Worm (Caenorhabditis elegans) whole organism, mixed stage, embryonic: ENCODE results near the gene srh-183.
A peak's percentile ranks its signal among the peaks of the same experiment; 100 is the strongest.

Experiments
- M03D4.4 ChIP-seq: sonication (generic microtip); optimal IDR thresholded peaks from 2 replicates; lab custom pipeline; 2017; ENCODE audit warnings: mild to moderate bottlenecking, missing genetic modification characterization, missing compliant biosample characterization
- bed-3 ChIP-seq: fragments of 200-800 bp; sonication (Bioruptor generic); optimal IDR thresholded peaks from 3 replicates; lab custom pipeline; 2018; ENCODE audit warnings: mild to moderate bottlenecking, missing genetic modification characterization, moderate library complexity, missing compliant biosample characterization
- blmp-1 ChIP-seq: fragments of 150-350 bp; optimal IDR thresholded peaks from 2 replicates; lab custom pipeline; 2014; ENCODE audit warnings: missing biosample characterization, missing genetic modification characterization
- ceh-39 ChIP-seq: fragments of 150-350 bp; optimal IDR thresholded peaks from 2 replicates; lab custom pipeline; 2014; ENCODE audit warnings: missing biosample characterization, missing genetic modification characterization
- ceh-43 ChIP-seq: fragments of 200-800 bp; sonication (Bioruptor generic); optimal IDR thresholded peaks from 2 replicates; lab custom pipeline; 2018; ENCODE audit warnings: mild to moderate bottlenecking, missing genetic modification characterization, moderate library complexity, missing compliant biosample characterization
- ceh-83 ChIP-seq: fragments of 200-800 bp; sonication (Bioruptor generic); optimal IDR thresholded peaks from 2 replicates; lab custom pipeline; 2018; ENCODE audit warnings: mild to moderate bottlenecking, missing genetic modification characterization, missing compliant biosample characterization
- ces-1 ChIP-seq: fragments of 150-350 bp; optimal IDR thresholded peaks from 2 replicates; lab custom pipeline; 2014; ENCODE audit warnings: missing biosample characterization, missing genetic modification reagents, missing genetic modification characterization
- cnd-1 ChIP-seq: fragments of 200-800 bp; sonication (Bioruptor generic); optimal IDR thresholded peaks from 2 replicates; lab custom pipeline; 2018; ENCODE audit warnings: mild to moderate bottlenecking, missing genetic modification characterization, missing compliant biosample characterization
- drap-1 ChIP-seq: fragments of 200-800 bp; sonication (Bioruptor generic); optimal IDR thresholded peaks from 3 replicates; lab custom pipeline; 2018; ENCODE audit warnings: mild to moderate bottlenecking, missing genetic modification characterization, missing compliant biosample characterization
- elt-1 ChIP-seq: sonication (generic microtip); optimal IDR thresholded peaks from 2 replicates; lab custom pipeline; 2017; ENCODE audit warnings: missing genetic modification characterization, mild to moderate bottlenecking, missing compliant biosample characterization, antibody characterized with exemption, moderate library complexity, borderline replicate concordance; ENCODE audit not compliant: insufficient read depth
- elt-3 ChIP-seq: fragments of 150-350 bp; optimal IDR thresholded peaks from 2 replicates; lab custom pipeline; 2014; ENCODE audit warnings: missing biosample characterization, missing genetic modification characterization
- flh-1 ChIP-seq: fragments of 200-800 bp; sonication (Bioruptor generic); optimal IDR thresholded peaks from 2 replicates; lab custom pipeline; 2018; ENCODE audit warnings: mild to moderate bottlenecking, missing genetic modification characterization, moderate library complexity, missing compliant biosample characterization
- ham-2 ChIP-seq: fragments of 200-800 bp; sonication (Bioruptor generic); optimal IDR thresholded peaks from 2 replicates; lab custom pipeline; 2018; ENCODE audit warnings: mild to moderate bottlenecking, missing genetic modification characterization, missing compliant biosample characterization
- hlh-1 ChIP-seq: fragments of 150-350 bp; optimal IDR thresholded peaks from 2 replicates; lab custom pipeline; 2014; ENCODE audit warnings: missing biosample characterization, missing genetic modification reagents, missing genetic modification characterization
- lin-13 ChIP-seq: fragments of 150-350 bp; optimal IDR thresholded peaks from 2 replicates; lab custom pipeline; 2014; ENCODE audit warnings: missing biosample characterization, missing genetic modification characterization
- lsy-2 ChIP-seq: fragments of 150-350 bp; optimal IDR thresholded peaks from 2 replicates; lab custom pipeline; 2014; ENCODE audit warnings: missing biosample characterization, missing genetic modification characterization
- mab-5 ChIP-seq: fragments of 150-350 bp; optimal IDR thresholded peaks from 2 replicates; lab custom pipeline; 2014; ENCODE audit warnings: missing biosample characterization, missing genetic modification characterization
- mep-1 ChIP-seq: fragments of 150-350 bp; optimal IDR thresholded peaks from 2 replicates; lab custom pipeline; 2017; ENCODE audit warnings: missing biosample characterization, missing genetic modification reagents, missing genetic modification characterization, inconsistent platforms
- mls-2 ChIP-seq: sonication (generic microtip); optimal IDR thresholded peaks from 2 replicates; lab custom pipeline; 2016; ENCODE audit warnings: mild to moderate bottlenecking, missing genetic modification characterization, moderate library complexity, missing compliant biosample characterization
- nhr-12 ChIP-seq: fragments of 150-350 bp; optimal IDR thresholded peaks from 2 replicates; lab custom pipeline; 2014; ENCODE audit warnings: missing biosample characterization, missing genetic modification characterization
- nhr-2 ChIP-seq: fragments of 150-350 bp; optimal IDR thresholded peaks from 2 replicates; lab custom pipeline; 2014; ENCODE audit warnings: missing biosample characterization, missing genetic modification characterization
- nhr-237 ChIP-seq: fragments of 150-350 bp; optimal IDR thresholded peaks from 2 replicates; lab custom pipeline; 2014; ENCODE audit warnings: missing biosample characterization, missing genetic modification characterization
- nhr-28 ChIP-seq: fragments of 150-350 bp; optimal IDR thresholded peaks from 2 replicates; lab custom pipeline; 2014; ENCODE audit warnings: missing biosample characterization, missing genetic modification characterization
- nhr-76 ChIP-seq: sonication (generic microtip); optimal IDR thresholded peaks from 2 replicates; lab custom pipeline; 2017; ENCODE audit warnings: missing biosample characterization, missing genetic modification characterization
- pha-4 ChIP-seq: fragments of 150-350 bp; optimal IDR thresholded peaks from 2 replicates; lab custom pipeline; 2018; ENCODE audit warnings: missing biosample characterization, missing genetic modification reagents, missing genetic modification characterization
- sem-2 ChIP-seq: fragments of 200-800 bp; sonication (Bioruptor generic); optimal IDR thresholded peaks from 2 replicates; lab custom pipeline; 2018; ENCODE audit warnings: mild to moderate bottlenecking, missing genetic modification characterization, missing compliant biosample characterization
- snpc-4 ChIP-seq: fragments of 150-350 bp; optimal IDR thresholded peaks from 2 replicates; lab custom pipeline; 2014; ENCODE audit warnings: missing biosample characterization, missing genetic modification characterization
- sptf-1 ChIP-seq: sonication (generic microtip); optimal IDR thresholded peaks from 2 replicates; lab custom pipeline; 2017; ENCODE audit warnings: mild to moderate bottlenecking, missing genetic modification characterization, moderate library complexity, missing compliant biosample characterization
- tbx-8 ChIP-seq: fragments of 200-800 bp; sonication (Bioruptor generic); optimal IDR thresholded peaks from 2 replicates; lab custom pipeline; 2018; ENCODE audit warnings: mild to moderate bottlenecking, missing genetic modification characterization, moderate library complexity, missing compliant biosample characterization
- unc-120 ChIP-seq: sonication (generic microtip); optimal IDR thresholded peaks from 2 replicates; lab custom pipeline; 2017; ENCODE audit warnings: missing genetic modification characterization, missing compliant biosample characterization; ENCODE audit not compliant: poor library complexity, severe bottlenecking
- unc-39 ChIP-seq: fragments of 150-350 bp; optimal IDR thresholded peaks from 2 replicates; lab custom pipeline; 2014; ENCODE audit warnings: missing biosample characterization, missing genetic modification characterization
- unc-62 ChIP-seq: fragments of 150-350 bp; optimal IDR thresholded peaks from 2 replicates; lab custom pipeline; 2014; ENCODE audit warnings: missing biosample characterization, missing genetic modification reagents, missing genetic modification characterization
- zip-8 ChIP-seq: fragments of 150-350 bp; optimal IDR thresholded peaks from 2 replicates; lab custom pipeline; 2014; ENCODE audit warnings: missing biosample characterization, missing genetic modification characterization
- ztf-11 ChIP-seq: fragments of 150-350 bp; optimal IDR thresholded peaks from 2 replicates; lab custom pipeline; 2014; ENCODE audit warnings: missing biosample characterization, missing genetic modification characterization

The srh-183 gene

DNA sequence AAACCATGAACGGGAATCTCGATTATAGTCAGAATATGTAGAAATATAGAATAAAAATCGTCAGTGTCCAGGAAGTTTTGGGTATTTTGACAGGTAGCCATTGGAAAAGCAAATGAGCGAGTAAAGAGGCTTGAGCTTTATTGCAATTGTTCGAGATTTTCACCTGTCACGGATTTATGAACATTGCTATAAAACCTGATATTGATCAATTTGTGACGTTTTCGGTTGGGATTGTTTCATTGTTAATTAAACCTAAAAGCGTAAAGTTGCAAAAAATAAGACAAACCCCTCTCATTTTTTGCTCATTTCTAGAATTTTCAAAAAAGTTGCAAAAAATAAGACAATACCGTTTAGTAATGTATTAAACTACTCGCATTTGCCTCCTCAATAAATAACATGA lies at the start of gene srh-183:
TSS of gene srh-183 (minus strand) at position 101 of the 400 bp plus-strand sequence.
- TF ChIP-seq elt-1: no peak
- no peak for TF ChIP-seq sptf-1
- TF ChIP-seq unc-39 (tag; lab: Kevin White, UChicago): no peak
- TF ChIP-seq flh-1 (GFP tag; lab: Kevin White, UChicago): no peak
- TF ChIP-seq tbx-8: no peak
- no peak for TF ChIP-seq ceh-43 (GFP tag; lab: Kevin White, UChicago)
- TF ChIP-seq unc-62 (GFP tag; lab: Kevin White, UChicago): no peak
- no peak for TF ChIP-seq snpc-4 (tag; lab: Kevin White, UChicago)
- TF ChIP-seq elt-3 (tag; lab: Kevin White, UChicago): no peak

DNA sequence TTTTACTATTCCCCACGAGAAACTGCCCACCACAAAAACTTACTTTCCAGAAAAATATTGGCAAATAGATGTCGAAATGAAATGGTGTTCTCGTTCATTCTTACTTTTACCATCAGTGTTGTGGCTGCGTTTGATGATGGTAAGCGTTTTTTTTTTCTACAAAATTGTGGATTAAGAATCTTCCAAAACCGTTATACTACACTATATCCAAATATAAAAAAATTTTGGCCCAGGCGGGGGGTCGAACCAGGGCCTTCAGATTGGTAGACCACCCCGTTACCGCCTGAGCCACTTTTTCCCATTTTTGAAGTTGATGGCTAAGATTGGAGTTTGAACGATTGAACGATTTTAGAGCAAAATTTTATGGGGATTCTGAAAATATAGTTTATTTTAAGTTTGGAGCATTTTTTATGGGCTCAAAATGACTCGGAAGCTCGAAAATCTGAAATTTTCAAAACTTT lies 44.9 kb upstream of the srh-183 start, which contains the start of gene lgc-55:
TSS of gene lgc-55 (plus strand) at position 51 of the 461 bp plus-strand sequence.
- TF ChIP-seq ceh-83 (no peak), flh-1 (GFP tag; lab: Kevin White, UChicago) (no peak), nhr-28 (no peak), elt-1 (no peak), nhr-76 (tag; lab: Kevin White, UChicago) (no peak), zip-8 (tag; lab: Kevin White, UChicago) (no peak), blmp-1 (tag; lab: Kevin White, UChicago) (no peak)
- TF ChIP-seq, all 35 proteins: peak for 0

DNA sequence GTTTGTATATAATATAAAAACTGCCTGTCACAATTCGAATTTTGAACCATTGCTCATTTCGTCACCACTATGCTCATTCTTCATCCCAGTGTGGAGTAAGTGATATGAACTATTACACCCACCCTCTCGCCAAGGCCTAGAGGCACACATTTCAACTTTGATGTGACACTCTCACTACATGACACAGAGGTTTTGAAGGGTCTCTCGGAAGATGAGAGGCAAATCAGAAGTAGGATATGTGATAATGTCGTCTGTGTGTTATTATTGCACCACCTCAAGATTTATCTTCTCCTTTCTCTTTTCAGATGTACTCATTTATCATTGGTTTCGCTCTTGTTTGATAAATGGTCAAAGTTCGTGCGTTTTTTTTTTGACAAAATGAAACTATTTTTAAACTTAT lies 43.2 kb upstream of the srh-183 start:
- peak; percentile 21 for TF ChIP-seq unc-120 (tag; lab: Kevin White, UChicago)
- peak; percentile 87 for TF ChIP-seq unc-62 (GFP tag; lab: Kevin White, UChicago)
- TF ChIP-seq mab-5 (tag; lab: Kevin White, UChicago): peak; percentile 25
- TF ChIP-seq snpc-4 (tag; lab: Kevin White, UChicago): no peak

DNA sequence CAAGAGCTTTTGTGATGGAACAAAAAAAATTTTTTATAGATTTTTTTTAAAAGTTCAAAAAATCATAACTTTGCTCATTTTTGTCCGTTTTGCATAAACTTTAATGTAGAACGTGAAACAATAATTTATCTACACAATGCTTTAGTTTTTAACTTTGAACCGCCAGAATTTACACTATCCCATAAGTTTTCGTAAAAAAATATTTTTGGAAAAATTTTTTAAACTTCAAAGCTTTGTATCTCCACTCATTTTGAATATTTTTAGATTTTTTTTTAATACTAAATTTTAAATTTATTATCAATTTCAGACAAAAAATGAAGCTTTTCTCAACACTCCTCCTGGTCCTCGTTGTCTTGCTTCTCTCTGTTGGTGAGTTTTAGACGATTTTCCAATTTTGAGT lies 33.5 kb upstream of the srh-183 start, which contains the start of gene Y60A3A.21:
TSS of gene Y60A3A.21 (plus strand) at position 301 of the 400 bp plus-strand sequence.
- no peak for TF ChIP-seq cnd-1
- TF ChIP-seq bed-3 (GFP tag; lab: Kevin White, UChicago): no peak
- TF ChIP-seq nhr-76 (tag; lab: Kevin White, UChicago): no peak
- no peak for TF ChIP-seq lin-13 (tag; lab: Kevin White, UChicago)
- TF ChIP-seq unc-62 (GFP tag; lab: Kevin White, UChicago): no peak
- TF ChIP-seq snpc-4 (tag; lab: Kevin White, UChicago): no peak
- TF ChIP-seq, all 35 proteins: peak for 0

DNA sequence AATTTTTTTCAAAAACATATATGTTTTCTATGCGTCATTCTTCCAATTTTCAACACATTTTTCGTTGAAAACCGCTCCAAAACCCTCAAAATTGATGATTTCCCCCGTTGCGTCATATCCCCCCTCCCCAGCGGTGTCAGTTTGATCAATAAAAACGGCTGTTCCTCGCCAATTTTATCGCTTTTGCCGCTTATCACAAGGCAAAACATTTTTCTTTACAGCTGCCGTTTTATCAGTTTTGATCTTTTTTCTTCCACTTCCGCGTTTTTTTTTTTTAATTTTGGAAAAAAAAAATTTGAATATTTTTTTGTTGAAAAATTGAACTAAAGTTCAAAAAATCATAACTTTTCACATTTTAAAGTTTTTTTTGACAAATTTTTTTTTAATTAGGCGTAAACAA lies 33.1 kb upstream of the srh-183 start:
- TF ChIP-seq zip-8 (tag; lab: Kevin White, UChicago): peak; percentile 44
- TF ChIP-seq sptf-1: no peak

DNA sequence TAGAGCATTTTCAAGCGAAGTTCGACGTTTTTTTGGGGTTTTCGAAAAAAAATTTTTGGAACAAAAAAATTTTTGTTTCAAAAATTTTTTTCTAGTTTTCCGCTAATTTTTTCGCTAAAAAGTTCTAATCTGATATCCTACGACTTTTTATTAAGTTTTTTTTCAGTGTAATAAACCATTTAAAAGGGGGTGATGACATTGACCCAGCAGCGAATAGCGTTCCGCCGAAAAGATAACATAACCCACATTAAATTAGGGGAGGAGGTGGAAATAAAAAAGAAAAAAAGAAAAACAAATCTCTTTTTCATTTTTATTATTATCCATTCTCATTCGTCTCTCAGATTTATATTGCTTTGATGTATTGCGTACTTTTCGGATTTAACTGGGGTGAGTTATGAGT lies 29.4 kb upstream of the srh-183 start, which contains the start of gene Y60A3A.23:
TSS of gene Y60A3A.23 (plus strand) at position 301 of the 400 bp plus-strand sequence.
- TF ChIP-seq nhr-2 (tag; lab: Kevin White, UChicago) (no peak), ceh-83 (no peak), bed-3 (GFP tag; lab: Kevin White, UChicago) (no peak), sptf-1 (no peak), ceh-43 (GFP tag; lab: Kevin White, UChicago) (no peak), unc-120 (tag; lab: Kevin White, UChicago) (no peak), blmp-1 (tag; lab: Kevin White, UChicago) (no peak), ceh-39 (tag; lab: Kevin White, UChicago) (no peak), cnd-1 (no peak)
- TF ChIP-seq, all 35 proteins: peak for 0

DNA sequence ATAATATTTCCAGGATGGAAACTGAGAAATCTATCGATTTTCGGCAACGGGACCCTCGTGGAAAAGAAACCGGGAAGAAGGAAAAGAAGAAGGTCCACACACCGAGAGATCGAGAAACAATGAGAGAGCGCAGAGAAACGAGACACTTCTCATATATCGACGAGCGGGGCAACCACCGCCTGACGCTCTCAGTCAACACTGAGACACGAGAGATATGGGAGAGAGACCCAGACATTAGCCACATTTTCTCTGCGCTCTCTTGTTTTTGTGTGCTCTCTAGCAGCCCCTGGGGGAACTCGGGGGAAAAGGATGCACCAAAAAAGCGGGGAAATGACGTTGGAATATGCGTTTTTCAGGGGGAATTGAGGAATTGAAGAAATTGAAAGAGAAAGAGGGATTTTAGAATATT lies 27.6 kb upstream of the srh-183 start:
- TF ChIP-seq pha-4 (tag; lab: Kevin White, UChicago): peak; percentile 62
- TF ChIP-seq snpc-4 (tag; lab: Kevin White, UChicago): no peak
- TF ChIP-seq mab-5 (tag; lab: Kevin White, UChicago): no peak
- TF ChIP-seq lin-13 (tag; lab: Kevin White, UChicago): no peak
- peak; percentile 40 for TF ChIP-seq unc-39 (tag; lab: Kevin White, UChicago)
- no peak for TF ChIP-seq ceh-43 (GFP tag; lab: Kevin White, UChicago)
- peak; percentile 83 for TF ChIP-seq unc-120 (tag; lab: Kevin White, UChicago)
- peak; percentile 19 for TF ChIP-seq nhr-237 (tag; lab: Kevin White, UChicago)
- no peak for TF ChIP-seq elt-1
- peak; percentile 18 for TF ChIP-seq lsy-2 (tag; lab: Kevin White, UChicago)
- peak; percentile 84 for TF ChIP-seq hlh-1 (tag; lab: Kevin White, UChicago)
- no peak for TF ChIP-seq elt-3 (tag; lab: Kevin White, UChicago)
- peak; percentile 0 for TF ChIP-seq cnd-1
- peak; percentile 57 for TF ChIP-seq ces-1 (GFP tag; lab: Kevin White, UChicago)
- no peak for TF ChIP-seq bed-3 (GFP tag; lab: Kevin White, UChicago)
- no peak for TF ChIP-seq blmp-1 (tag; lab: Kevin White, UChicago)
- TF ChIP-seq nhr-12 (tag; lab: Kevin White, UChicago): no peak
- peak; percentile 50 for TF ChIP-seq mep-1 (tag; lab: Kevin White, UChicago)
- no peak for TF ChIP-seq nhr-76 (tag; lab: Kevin White, UChicago)
- no peak for TF ChIP-seq ztf-11
- peak; percentile 44 for TF ChIP-seq unc-62 (GFP tag; lab: Kevin White, UChicago)
- no peak for TF ChIP-seq flh-1 (GFP tag; lab: Kevin White, UChicago)
- peak; percentile 92 for TF ChIP-seq ham-2 (GFP tag; lab: Kevin White, UChicago)
- no peak for TF ChIP-seq sem-2 (GFP tag; lab: Kevin White, UChicago)
- TF ChIP-seq ceh-83: peak; percentile 8
- peak; percentile 85 for TF ChIP-seq drap-1 (GFP tag; lab: Kevin White, UChicago)
- TF ChIP-seq mls-2 (tag; lab: Kevin White, UChicago): no peak
- TF ChIP-seq M03D4.4 (tag; lab: Kevin White, UChicago): no peak
